Worm (Caenorhabditis elegans) whole organism, L4/young adult: Measurements from ENCODE around the gene alh-8.

Source experiments
- W03F9.2 ChIP-seq: fragments of 150-350 bp; optimal IDR thresholded peaks from 2 replicates; lab custom pipeline; 2014; ENCODE audit warnings: missing biosample characterization, missing genetic modification characterization
- dao-5 ChIP-seq: sonication (generic microtip); optimal IDR thresholded peaks from 2 replicates; lab custom pipeline; 2016; ENCODE audit warnings: missing genotype, missing genetic modification characterization, moderate library complexity, missing compliant biosample characterization
- him-1 ChIP-seq: sonication (generic microtip); optimal IDR thresholded peaks from 2 replicates; lab custom pipeline; 2016; ENCODE audit warnings: missing genotype, missing genetic modification reagents, missing genetic modification characterization, missing compliant biosample characterization

ce11 chrII:11765506-11766152 is 36.8 kb downstream of the alh-8 start:
- TF ChIP-seq him-1 (tag; lab: Kevin White, UChicago) (no peak), W03F9.2 (tag; lab: Kevin White, UChicago) (no peak), dao-5 (tag; lab: Kevin White, UChicago) (no peak)
